Fruit fly (Drosophila melanogaster) whole organism, wandering third instar larva: ENCODE measurements around the gene Cad99C.

ENCODE experiments used
- Abd-B ChIP-seq: fragments of >200 bp; optimal IDR thresholded peaks from 2 replicates; lab custom pipeline; 2017; ENCODE audit warnings: missing biosample characterization, missing genetic modification characterization
- CG32264 ChIP-seq: fragments of 200-800 bp; sonication (Bioruptor generic); optimal IDR thresholded peaks from 2 replicates; lab custom pipeline; 2016; ENCODE audit warnings: missing biosample characterization, missing genetic modification characterization
- CG9705 ChIP-seq: fragments of 200-800 bp; sonication (Bioruptor generic); optimal IDR thresholded peaks from 2 replicates; lab custom pipeline; 2018; ENCODE audit warnings: missing biosample characterization, mild to moderate bottlenecking, missing genetic modification characterization
- CrebA ChIP-seq: fragments of 200-800 bp; sonication (Bioruptor generic); optimal IDR thresholded peaks from 2 replicates; lab custom pipeline; 2016; ENCODE audit warnings: missing biosample characterization, mild to moderate bottlenecking, missing genetic modification characterization, borderline replicate concordance
- Dfd ChIP-seq: fragments of >200 bp; optimal IDR thresholded peaks from 2 replicates; lab custom pipeline; 2017; ENCODE audit warnings: missing biosample characterization, missing genetic modification characterization
- Dif ChIP-seq: fragments of 200-275, 200-300 bp; sonication (Bioruptor generic); optimal IDR thresholded peaks from 2 replicates; lab custom pipeline; 2018; ENCODE audit warnings: missing biosample characterization, missing genetic modification characterization; ENCODE audit not compliant: partially characterized antibody
- GATAd ChIP-seq: sonication (Bioruptor generic); optimal IDR thresholded peaks from 2 replicates; lab custom pipeline; 2016; ENCODE audit warnings: missing biosample characterization, missing genetic modification characterization
- HLH106 ChIP-seq: fragments of 200-800 bp; optimal IDR thresholded peaks from 3 replicates; lab custom pipeline; 2019; ENCODE audit warnings: missing biosample characterization, mild to moderate bottlenecking, missing genetic modification characterization, moderate library complexity
- Hnf4 ChIP-seq: fragments of 200-800 bp; sonication (Bioruptor generic); optimal IDR thresholded peaks from 2 replicates; lab custom pipeline; 2016; ENCODE audit warnings: missing biosample characterization, mild to moderate bottlenecking, missing genetic modification characterization
- Hr78 ChIP-seq: fragments of >200 bp; optimal IDR thresholded peaks from 2 replicates; lab custom pipeline; 2017; ENCODE audit warnings: missing biosample characterization, missing genetic modification characterization
- Hr83 ChIP-seq: fragments of 200-300 bp; sonication (Bioruptor generic); optimal IDR thresholded peaks from 2 replicates; lab custom pipeline; 2016; ENCODE audit warnings: missing biosample characterization, mild to moderate bottlenecking, missing genetic modification characterization, moderate library complexity; ENCODE audit not compliant: poor library complexity, severe bottlenecking
- Jra ChIP-seq: sonication (Bioruptor generic); optimal IDR thresholded peaks from 2 replicates; lab custom pipeline; 2016; ENCODE audit warnings: missing biosample characterization, missing genetic modification characterization
- Mio ChIP-seq: sonication (Bioruptor generic); optimal IDR thresholded peaks from 2 replicates; lab custom pipeline; 2016; ENCODE audit warnings: missing biosample characterization, missing genetic modification characterization
- Myc ChIP-seq: fragments of >200 bp; optimal IDR thresholded peaks from 2 replicates; lab custom pipeline; 2017
- N ChIP-seq: fragments of >200 bp; optimal IDR thresholded peaks from 2 replicates; lab custom pipeline; 2018; ENCODE audit warnings: missing biosample characterization, missing external identifiers, missing genetic modification characterization
- OdsH ChIP-seq: fragments of 200-800 bp; sonication (Bioruptor generic); optimal IDR thresholded peaks from 2 replicates; lab custom pipeline; 2016; ENCODE audit warnings: missing biosample characterization, mild to moderate bottlenecking, missing genetic modification characterization
- Rel ChIP-seq, 2 experiments: fragments of 200-800 bp; sonication (Bioruptor generic) in 1 of 2; optimal IDR thresholded peaks; 2 replicates in 1 of 2; 3 replicates in 1 of 2; lab custom pipeline; 2016 to 2019; ENCODE audit warnings: mild to moderate bottlenecking in 2 of 2, missing biosample characterization in 2 of 2, missing genetic modification characterization in 2 of 2, moderate library complexity in 1 of 2
- Sp1 ChIP-seq: fragments of 200-800 bp; sonication (Bioruptor generic); optimal IDR thresholded peaks from 3 replicates; lab custom pipeline; 2019; ENCODE audit warnings: missing biosample characterization, mild to moderate bottlenecking, missing genetic modification characterization, moderate library complexity
- Vsx2 ChIP-seq: fragments of 200-300, 225-300 bp; sonication (Bioruptor generic); optimal IDR thresholded peaks from 2 replicates; lab custom pipeline; 2018; ENCODE audit warnings: missing biosample characterization, missing genetic modification characterization; ENCODE audit not compliant: partially characterized antibody
- br ChIP-seq: fragments of 200-800 bp; sonication (Bioruptor generic); optimal IDR thresholded peaks from 2 replicates; lab custom pipeline; 2016; ENCODE audit warnings: missing biosample characterization, missing genetic modification characterization
- brk ChIP-seq: fragments of 200-800 bp; sonication (Bioruptor generic); optimal IDR thresholded peaks from 2 replicates; lab custom pipeline; 2016; ENCODE audit warnings: missing biosample characterization, mild to moderate bottlenecking, missing genetic modification characterization
- dl ChIP-seq, 2 experiments: fragments of 175-275, 200-275 bp in 1 of 2; fragments of 200-275 bp in 1 of 2; sonication (Bioruptor generic); optimal IDR thresholded peaks; lab custom pipeline; 2018; ENCODE audit warnings: mild to moderate bottlenecking in 2 of 2, missing biosample characterization in 2 of 2, missing genetic modification characterization in 2 of 2, moderate library complexity in 2 of 2; ENCODE audit not compliant: partially characterized antibody in 2 of 2, insufficient read depth in 1 of 2
- dmrt93B ChIP-seq: fragments of 200-800 bp; sonication (Bioruptor generic); optimal IDR thresholded peaks from 2 replicates; lab custom pipeline; 2018; ENCODE audit warnings: missing biosample characterization, mild to moderate bottlenecking, missing genetic modification characterization
- dsf ChIP-seq: sonication (Bioruptor generic); optimal IDR thresholded peaks from 2 replicates; lab custom pipeline; 2016; ENCODE audit warnings: missing biosample characterization, missing genetic modification characterization, borderline replicate concordance
- ey ChIP-seq: fragments of 200-800 bp; sonication (Bioruptor generic); optimal IDR thresholded peaks from 2 replicates; lab custom pipeline; 2016; ENCODE audit warnings: missing biosample characterization, missing genetic modification characterization
- foxo ChIP-seq, 2 experiments: fragments of 200-800 bp; sonication (Bioruptor generic); optimal IDR thresholded peaks; 2 replicates in 1 of 2; 3 replicates in 1 of 2; lab custom pipeline; 2016 to 2017; ENCODE audit warnings: missing biosample characterization in 2 of 2, missing genetic modification characterization in 2 of 2
- fru ChIP-seq: fragments of 200-800 bp; sonication (Bioruptor generic); optimal IDR thresholded peaks from 3 replicates; lab custom pipeline; 2016; ENCODE audit warnings: missing biosample characterization, mild to moderate bottlenecking, missing genetic modification characterization
- h ChIP-seq: fragments of 200-800 bp; sonication (Bioruptor generic); optimal IDR thresholded peaks from 3 replicates; lab custom pipeline; 2016; ENCODE audit warnings: missing biosample characterization, mild to moderate bottlenecking, missing genetic modification characterization
- jim ChIP-seq: fragments of 175-275, 200-325 bp; sonication (Bioruptor generic); optimal IDR thresholded peaks from 2 replicates; lab custom pipeline; 2016; ENCODE audit warnings: missing biosample characterization, mild to moderate bottlenecking, missing genetic modification characterization
- lola ChIP-seq: fragments of >200 bp; optimal IDR thresholded peaks from 2 replicates; lab custom pipeline; 2017; ENCODE audit warnings: missing biosample characterization, missing genetic modification characterization
- pan ChIP-seq: fragments of >200 bp; optimal IDR thresholded peaks from 2 replicates; lab custom pipeline; 2017
- psq ChIP-seq: fragments of 200-800 bp; sonication (Bioruptor generic); optimal IDR thresholded peaks from 3 replicates; lab custom pipeline; 2017; ENCODE audit warnings: missing biosample characterization, mild to moderate bottlenecking, missing genetic modification characterization, moderate library complexity
- rgr ChIP-seq: fragments of 200-800 bp; sonication (Bioruptor generic); optimal IDR thresholded peaks from 3 replicates; lab custom pipeline; 2016; ENCODE audit warnings: missing biosample characterization, mild to moderate bottlenecking, missing genetic modification characterization
- sage ChIP-seq: fragments of 200-800 bp; sonication (Bioruptor generic); optimal IDR thresholded peaks from 2 replicates; lab custom pipeline; 2016; ENCODE audit warnings: missing biosample characterization, mild to moderate bottlenecking, missing genetic modification characterization
- sv ChIP-seq: fragments of 200-800 bp; sonication (Bioruptor generic); optimal IDR thresholded peaks from 3 replicates; lab custom pipeline; 2016; ENCODE audit warnings: missing biosample characterization, missing genetic modification characterization
- tai ChIP-seq: sonication (Bioruptor generic); optimal IDR thresholded peaks from 2 replicates; lab custom pipeline; 2016; ENCODE audit warnings: missing biosample characterization, missing genetic modification characterization
- usp ChIP-seq: fragments of >200 bp; optimal IDR thresholded peaks from 2 replicates; lab custom pipeline; 2017; ENCODE audit warnings: missing biosample characterization, missing genetic modification characterization
- woc ChIP-seq: sonication (Bioruptor generic); optimal IDR thresholded peaks from 2 replicates; lab custom pipeline; 2016; ENCODE audit warnings: missing biosample characterization, mild to moderate bottlenecking, missing genetic modification characterization

The Cad99C gene

DNA sequence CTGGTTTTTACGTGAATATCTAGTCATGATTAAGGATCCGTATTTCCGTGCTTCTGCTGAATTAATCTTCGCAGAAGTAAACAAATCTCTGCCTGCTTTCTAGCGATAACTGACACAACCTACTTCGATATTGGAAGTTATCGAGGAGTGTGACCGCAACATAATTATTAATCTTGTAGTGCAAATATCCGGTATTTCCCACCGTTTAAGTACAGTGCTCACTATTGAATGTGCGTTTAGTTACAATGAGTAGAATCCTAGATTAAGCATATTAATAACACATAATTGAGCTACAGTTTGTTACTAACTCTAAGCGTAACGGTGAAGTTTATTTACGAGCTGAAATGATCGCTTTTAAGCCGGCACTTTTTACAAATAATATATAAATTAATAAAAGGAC, 18.3 kb downstream of the Cad99C start (continued):
- TF ChIP-seq Rel (GFP tag; optimal IDR thresholded peaks at IDR 0.05; lab: Kevin White, UChicago) (no peak), Rel (tag; optimal IDR thresholded peaks at IDR 0.05; lab: Kevin White, UChicago) (peak; percentile 99), jim (GFP tag; lab: Kevin White, UChicago) (no peak), OdsH (GFP tag; lab: Kevin White, UChicago) (no peak), sv (no peak), Vsx2 (no peak), h (GFP tag; lab: Kevin White, UChicago) (no peak), Abd-B (no peak), sage (GFP tag; lab: Kevin White, UChicago) (no peak), pan (lab: Kevin White, UChicago) (no peak), ey (GFP tag; lab: Kevin White, UChicago) (peak; percentile 22), lola (GFP tag; lab: Kevin White, UChicago) (no peak), CrebA (GFP tag; lab: Kevin White, UChicago) (no peak), CG32264 (GFP tag; lab: Kevin White, UChicago) (no peak), Hnf4 (GFP tag; lab: Kevin White, UChicago) (no peak)

- TF ChIP-seq usp (no peak), jim (GFP tag; lab: Kevin White, UChicago) (no peak), foxo (GFP tag; optimal IDR thresholded peaks at IDR 0.05; lab: Kevin White, UChicago) (peak in 1 of 2 experiments; percentile 60), woc (GFP tag; lab: Kevin White, UChicago) (no peak), Hr83 (no peak), Sp1 (GFP tag; lab: Kevin White, UChicago) (peak; percentile 61), OdsH (GFP tag; lab: Kevin White, UChicago) (peak; percentile 63), brk (GFP tag; lab: Kevin White, UChicago) (no peak), pan (lab: Kevin White, UChicago) (no peak), Hr78 (GFP tag; lab: Kevin White, UChicago) (no peak), Dfd (GFP tag; lab: Kevin White, UChicago) (no peak), rgr (GFP tag; lab: Kevin White, UChicago) (peak; percentile 64), dl (GFP tag; optimal IDR thresholded peaks at IDR 0.05; lab: Kevin White, UChicago; ENCODE audit: insufficient read depth in 1 of 2, partially characterized antibody in 2 of 2) (no peak), lola (GFP tag; lab: Kevin White, UChicago) (no peak), Mio (GFP tag; lab: Kevin White, UChicago) (no peak), Rel (GFP tag; optimal IDR thresholded peaks at IDR 0.05; lab: Kevin White, UChicago) (no peak), Rel (tag; optimal IDR thresholded peaks at IDR 0.05; lab: Kevin White, UChicago) (peak; percentile 30), tai (no peak), HLH106 (tag; lab: Kevin White, UChicago) (peak; percentile 58), fru (GFP tag; lab: Kevin White, UChicago) (no peak), dmrt93B (GFP tag; lab: Kevin White, UChicago) (no peak), Jra (GFP tag; lab: Kevin White, UChicago) (no peak), psq (GFP tag; lab: Kevin White, UChicago) (peak; percentile 44), Dif (no peak), CrebA (GFP tag; lab: Kevin White, UChicago) (no peak), sv (peak; percentile 26), Vsx2 (no peak), CG32264 (GFP tag; lab: Kevin White, UChicago) (no peak), N (GFP tag; lab: Kevin White, UChicago) (no peak), Myc (peak; percentile 76), ey (GFP tag; lab: Kevin White, UChicago) (peak; percentile 27), Abd-B (no peak), Hnf4 (GFP tag; lab: Kevin White, UChicago) (no peak), h (GFP tag; lab: Kevin White, UChicago) (peak; percentile 47), sage (GFP tag; lab: Kevin White, UChicago) (no peak), GATAd (GFP tag; lab: Kevin White, UChicago) (no peak), br (GFP tag; lab: Kevin White, UChicago) (peak; percentile 26), dsf (no peak), CG9705 (GFP tag; lab: Kevin White, UChicago) (peak; percentile 75)
Observed at dm6 chr3R:29861432-29862249, 20.2 kb downstream of the Cad99C start, which contains the start of the genes CG15514 and RpS8. Gene CG15514 (minus strand): TSS chr3R:29861494. Gene RpS8 (plus strand): TSS chr3R:29861582.
